Fruit fly (Drosophila melanogaster): ENCODE measurements around the gene Polr2B.

- TF ChIP-seq Myc (optimal IDR thresholded peaks at IDR 0.05) (no peak), h (optimal IDR thresholded peaks at IDR 0.05) (no peak), insv (optimal IDR thresholded peaks at IDR 0.05) (no peak), psq (optimal IDR thresholded peaks at IDR 0.05) (no peak), ttk (optimal IDR thresholded peaks at IDR 0.05) (no peak)
These were observed 29.7 kb upstream of the Polr2B start for dm6 chr3R:14095916-14096315.
